Worm (Caenorhabditis elegans) whole organism, young adult: ENCODE measurements around the gene srbc-8.

Experiments
- B0019.2 ChIP-seq: fragments of 200-800 bp; sonication (Bioruptor generic); conservative IDR thresholded peaks from 2 replicates; pipeline ENCODE4 v1.3.6; 2022; ENCODE audit warnings: missing genetic modification reagents, missing genetic modification characterization, missing compliant biosample characterization
- B0261.1 ChIP-seq: sonication (generic microtip); optimal IDR thresholded peaks from 2 replicates; lab custom pipeline; 2016; ENCODE audit warnings: mild to moderate bottlenecking, missing genetic modification characterization, moderate library complexity, missing compliant biosample characterization
- C06A6.2 ChIP-seq: fragments of 200-800 bp; sonication (Bioruptor generic); conservative IDR thresholded peaks from 2 replicates; pipeline ENCODE4 v1.3.6; 2022; ENCODE audit warnings: missing genetic modification characterization, missing compliant biosample characterization
- D2030.7 ChIP-seq: fragments of 200-800 bp; sonication (Bioruptor generic); IDR thresholded peaks from 2 replicates; pipeline ENCODE4 v1.3.6; 2022; ENCODE audit warnings: missing genetic modification reagents, missing genetic modification characterization, missing compliant biosample characterization
- F22D6.2 ChIP-seq: sonication (generic microtip); optimal IDR thresholded peaks from 2 replicates; lab custom pipeline; 2016; ENCODE audit warnings: mild to moderate bottlenecking, missing genetic modification characterization, missing compliant biosample characterization
- F37B4.10 ChIP-seq: fragments of 200-800 bp; sonication (Bioruptor generic); IDR thresholded peaks from 2 replicates; pipeline ENCODE4 v1.3.6; 2022; ENCODE audit warnings: missing genetic modification characterization, missing compliant biosample characterization
- F39B2.1 ChIP-seq: fragments of 200-800 bp; sonication (Bioruptor generic); IDR thresholded peaks from 2 replicates; pipeline ENCODE4 v1.3.6; 2022; ENCODE audit warnings: missing genetic modification reagents, missing genetic modification characterization, missing compliant biosample characterization
- F49E8.2 ChIP-seq: sonication (generic microtip); optimal IDR thresholded peaks from 3 replicates; lab custom pipeline; 2017; ENCODE audit warnings: missing genetic modification characterization, mild to moderate bottlenecking, missing compliant biosample characterization, antibody characterized with exemption, moderate library complexity; ENCODE audit not compliant: insufficient read depth
- F55B11.4 ChIP-seq: sonication (generic microtip); optimal IDR thresholded peaks from 2 replicates; lab custom pipeline; 2016; ENCODE audit warnings: missing compliant biosample characterization, missing genetic modification characterization, borderline replicate concordance; ENCODE audit not compliant: insufficient read depth
- K11D2.4 ChIP-seq: fragments of 200-800 bp; sonication (Bioruptor generic); IDR thresholded peaks from 2 replicates; pipeline ENCODE4 v1.3.6; 2022; ENCODE audit warnings: missing genetic modification reagents, missing genetic modification characterization, missing compliant biosample characterization
- Y53G8AR.9 ChIP-seq: fragments of 200-800 bp; sonication (Bioruptor generic); conservative IDR thresholded peaks from 2 replicates; pipeline ENCODE4 v1.3.6; 2022; ENCODE audit warnings: missing genetic modification reagents, missing genetic modification characterization, missing compliant biosample characterization
- akir-1 ChIP-seq: fragments of 200-800 bp; sonication (Bioruptor generic); optimal IDR thresholded peaks from 2 replicates; lab custom pipeline; 2018; ENCODE audit warnings: mild to moderate bottlenecking, missing genetic modification characterization, moderate library complexity, missing compliant biosample characterization
- athp-1 ChIP-seq: sonication (generic microtip); optimal IDR thresholded peaks from 2 replicates; lab custom pipeline; 2017; ENCODE audit warnings: mild to moderate bottlenecking, missing genetic modification characterization, missing compliant biosample characterization
- attf-6 ChIP-seq: fragments of 200-800 bp; sonication (Bioruptor generic); IDR thresholded peaks from 2 replicates; pipeline ENCODE4 v1.3.6; 2022; ENCODE audit warnings: missing genetic modification reagents, missing genetic modification characterization, missing compliant biosample characterization
- cebp-1 ChIP-seq, 2 experiments: fragments of 200-800 bp in 1 of 2; sonication (Bioruptor generic) in 1 of 2; sonication (generic microtip) in 1 of 2; IDR thresholded peaks in 1 of 2; optimal IDR thresholded peaks in 1 of 2; 2 replicates each; pipeline versions ENCODE4 v1.3.6 to Lab custom; 2017 to 2022; ENCODE audit warnings: missing compliant biosample characterization in 2 of 2, missing genetic modification characterization in 2 of 2, mild to moderate bottlenecking in 1 of 2, missing genetic modification reagents in 1 of 2, moderate library complexity in 1 of 2
- ceh-27 ChIP-seq: fragments of 200-800 bp; sonication (Bioruptor generic); optimal IDR thresholded peaks from 2 replicates; lab custom pipeline; 2018; ENCODE audit warnings: mild to moderate bottlenecking, missing genetic modification characterization, moderate library complexity, missing compliant biosample characterization
- ceh-91 ChIP-seq: fragments of 200-800 bp; sonication (Bioruptor generic); IDR thresholded peaks from 2 replicates; pipeline ENCODE4 v1.3.6; 2022; ENCODE audit warnings: missing genetic modification reagents, missing genetic modification characterization, missing compliant biosample characterization
- egl-44 ChIP-seq: fragments of 200-800 bp; sonication (Bioruptor generic); IDR thresholded peaks from 2 replicates; pipeline ENCODE4 v1.3.6; 2022; ENCODE audit warnings: missing genetic modification reagents, missing genetic modification characterization, missing compliant biosample characterization
- egrh-3 ChIP-seq: fragments of 200-800 bp; sonication (Bioruptor generic); IDR thresholded peaks from 2 replicates; pipeline ENCODE4 v1.3.6; 2022; ENCODE audit warnings: missing genetic modification reagents, missing genetic modification characterization, missing compliant biosample characterization
- hrde-1 ChIP-seq: sonication (generic microtip); optimal IDR thresholded peaks from 2 replicates; lab custom pipeline; 2016; ENCODE audit warnings: missing genetic modification characterization, mild to moderate bottlenecking, missing compliant biosample characterization, moderate library complexity, missing genotype, missing genetic modification reagents, borderline replicate concordance
- hsf-1 ChIP-seq: fragments of 200-800 bp; sonication (Bioruptor generic); IDR thresholded peaks from 2 replicates; pipeline ENCODE4 v1.3.6; 2022; ENCODE audit warnings: missing genetic modification reagents, missing genetic modification characterization, missing compliant biosample characterization
- lag-1 ChIP-seq: fragments of 200-800 bp; sonication (Bioruptor generic); IDR thresholded peaks from 2 replicates; pipeline ENCODE4 v1.3.6; 2022; ENCODE audit warnings: missing genetic modification reagents, missing genetic modification characterization, missing compliant biosample characterization
- lin-26 ChIP-seq: fragments of 200-800 bp; sonication (Bioruptor generic); IDR thresholded peaks from 2 replicates; pipeline ENCODE4 v1.3.6; 2022; ENCODE audit warnings: missing genetic modification reagents, missing genetic modification characterization, missing compliant biosample characterization
- lin-54 ChIP-seq: fragments of 200-800 bp; sonication (Bioruptor generic); optimal IDR thresholded peaks from 2 replicates; lab custom pipeline; 2018; ENCODE audit warnings: mild to moderate bottlenecking, missing genetic modification characterization, missing compliant biosample characterization
- lsy-27 ChIP-seq: sonication (generic microtip); optimal IDR thresholded peaks from 2 replicates; lab custom pipeline; 2017; ENCODE audit warnings: missing genetic modification characterization, mild to moderate bottlenecking, missing compliant biosample characterization, antibody characterized with exemption, missing genotype, borderline replicate concordance; ENCODE audit not compliant: insufficient read depth
- madf-3 ChIP-seq: fragments of 200-800 bp; sonication (Bioruptor generic); IDR thresholded peaks from 2 replicates; pipeline ENCODE4 v1.3.6; 2022; ENCODE audit warnings: missing genetic modification reagents, missing genetic modification characterization, missing compliant biosample characterization
- mcd-1 ChIP-seq: fragments of 200-800 bp; sonication (Bioruptor generic); IDR thresholded peaks from 2 replicates; pipeline ENCODE4 v1.3.6; 2022; ENCODE audit warnings: missing genetic modification reagents, missing genetic modification characterization, missing compliant biosample characterization
- mes-4 ChIP-seq: sonication (generic microtip); optimal IDR thresholded peaks from 2 replicates; lab custom pipeline; 2016; ENCODE audit warnings: missing genotype, missing genetic modification characterization, missing compliant biosample characterization
- nhr-120 ChIP-seq: fragments of 200-800 bp; sonication (Bioruptor generic); IDR thresholded peaks from 2 replicates; pipeline ENCODE4 v1.3.6; 2022; ENCODE audit warnings: missing genetic modification characterization, missing compliant biosample characterization
- pbrm-1 ChIP-seq: fragments of 200-800 bp; sonication (Bioruptor generic); IDR thresholded peaks from 2 replicates; pipeline ENCODE4 v1.3.6; 2022; ENCODE audit warnings: missing genetic modification reagents, missing genetic modification characterization, missing compliant biosample characterization
- pha-4 ChIP-seq: fragments of 150-350 bp; sonication (generic microtip); optimal IDR thresholded peaks from 2 replicates; lab custom pipeline; 2014; ENCODE audit warnings: missing biosample characterization, missing genetic modification reagents, missing genetic modification characterization
- rec-8 ChIP-seq, 2 experiments: sonication (generic microtip); optimal IDR thresholded peaks; 2 replicates each; lab custom pipeline; 2016; ENCODE audit warnings: mild to moderate bottlenecking in 2 of 2, missing genetic modification characterization in 2 of 2, missing genetic modification reagents in 2 of 2, missing genotype in 2 of 2, missing biosample characterization in 1 of 2, missing compliant biosample characterization in 1 of 2, moderate library complexity in 1 of 2
- somi-1 ChIP-seq: fragments of 200-800 bp; sonication (Bioruptor generic); optimal IDR thresholded peaks from 2 replicates; lab custom pipeline; 2018; ENCODE audit warnings: mild to moderate bottlenecking, missing genetic modification characterization, missing compliant biosample characterization
- tbx-9 ChIP-seq: sonication (generic microtip); optimal IDR thresholded peaks from 2 replicates; lab custom pipeline; 2016; ENCODE audit warnings: borderline replicate concordance, missing genetic modification characterization, inconsistent platforms, missing compliant biosample characterization
- tlf-1 ChIP-seq: fragments of 200-800 bp; sonication (Bioruptor generic); optimal IDR thresholded peaks from 2 replicates; lab custom pipeline; 2018; ENCODE audit warnings: mild to moderate bottlenecking, missing genetic modification characterization, missing compliant biosample characterization
- unc-62 ChIP-seq: fragments of 150-350 bp; optimal IDR thresholded peaks from 2 replicates; lab custom pipeline; 2014; ENCODE audit warnings: missing biosample characterization, missing genetic modification reagents, missing genetic modification characterization

srbc-8 gene

ce11 chrV:7455008-7455407 lies 29.9 kb downstream of the srbc-8 start, which contains the start of gene F25E5.2:
Gene F25E5.2, plus strand, starts transcription at chrV:7455308.
- TF ChIP-seq nhr-120: no peak
- TF ChIP-seq F39B2.1: no peak
- no peak for TF ChIP-seq F22D6.2 (tag; lab: Kevin White, UChicago)
- TF ChIP-seq tlf-1: no peak
- no peak for TF ChIP-seq pbrm-1
- TF ChIP-seq somi-1 (GFP tag; lab: Kevin White, UChicago): no peak
- no peak for TF ChIP-seq athp-1
- no peak for TF ChIP-seq B0019.2 (GFP tag; lab: Robert Waterston, UW)
- no peak for TF ChIP-seq mes-4
- no peak for TF ChIP-seq mcd-1 (GFP tag; lab: Robert Waterston, UW)
- no peak for TF ChIP-seq K11D2.4 (GFP tag; lab: Robert Waterston, UW)

DNA sequence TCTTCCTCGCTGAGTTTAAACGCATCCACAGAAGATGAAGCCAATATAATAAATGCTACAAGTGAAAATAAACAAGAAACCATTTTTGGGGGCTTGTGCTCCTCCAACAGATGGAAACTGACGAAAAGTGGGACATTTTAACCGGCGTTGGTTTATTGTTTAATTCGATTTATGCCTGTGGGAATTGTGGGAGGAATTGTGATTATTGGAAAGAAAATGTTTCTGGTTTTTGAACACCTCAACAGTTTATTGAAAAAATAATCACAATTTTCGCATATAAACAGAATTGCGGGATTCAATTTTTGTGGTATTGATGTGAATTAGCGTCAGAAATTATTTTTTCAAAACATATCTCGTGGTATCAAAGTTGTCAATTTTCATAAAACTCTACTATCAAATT lies 30.7 kb downstream of the srbc-8 start, which contains the start of gene try-8:
Gene try-8, minus strand, starts transcription at position 101 of the 400 bp plus-strand sequence.
- TF ChIP-seq lsy-27: no peak
- TF ChIP-seq attf-6 (GFP tag; lab: Robert Waterston, UW): no peak
- no peak for TF ChIP-seq tbx-9
- TF ChIP-seq hsf-1 (GFP tag; lab: Robert Waterston, UW): no peak
- no peak for TF ChIP-seq hrde-1 (tag; lab: Kevin White, UChicago)
- no peak for TF ChIP-seq egrh-3 (GFP tag; lab: Robert Waterston, UW)
- TF ChIP-seq cebp-1 (GFP tag; IDR thresholded peaks at IDR 0.05; lab: Robert Waterston, UW): no peak
- no peak for TF ChIP-seq cebp-1 (tag; optimal IDR thresholded peaks at IDR 0.05; lab: Kevin White, UChicago)
- no peak for TF ChIP-seq rec-8 (tag; optimal IDR thresholded peaks at IDR 0.05; lab: Kevin White, UChicago)
- no peak for TF ChIP-seq lin-26
- no peak for TF ChIP-seq ceh-91
- no peak for TF ChIP-seq F37B4.10 (GFP tag; lab: Robert Waterston, UW)
- no peak for TF ChIP-seq ceh-27 (GFP tag; lab: Kevin White, UChicago)
- no peak for TF ChIP-seq C06A6.2 (GFP tag; lab: Robert Waterston, UW)
- no peak for TF ChIP-seq pha-4 (tag; lab: Kevin White, UChicago)
- no peak for TF ChIP-seq B0261.1 (tag; lab: Kevin White, UChicago)
- no peak for TF ChIP-seq F49E8.2 (tag; lab: Kevin White, UChicago)
- no peak for TF ChIP-seq unc-62 (GFP tag; lab: Kevin White, UChicago)

DNA sequence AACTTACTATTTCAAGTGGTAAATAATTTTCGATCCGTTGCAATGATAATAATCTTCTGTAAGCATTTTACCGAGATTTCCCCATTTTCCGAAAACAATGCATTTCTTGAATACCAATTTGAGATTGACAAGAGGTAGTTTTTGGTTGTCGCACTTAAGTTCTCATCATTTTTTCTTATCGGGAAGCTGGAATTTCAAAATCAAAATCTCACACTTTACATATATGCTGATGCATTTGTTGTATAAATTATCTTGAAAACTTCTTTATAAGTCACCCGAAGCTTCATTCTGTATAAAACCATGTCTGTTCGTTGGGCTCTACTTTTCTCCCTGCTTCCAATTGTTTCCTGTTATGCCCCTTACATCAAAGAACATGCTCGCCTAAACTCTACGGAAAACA lies 33.5 kb downstream of the srbc-8 start, which contains the start of gene try-11:
Gene try-11, plus strand, starts transcription at position 301 of the 400 bp plus-strand sequence.
- TF ChIP-seq lag-1: no peak
- no peak for TF ChIP-seq F22D6.2 (tag; lab: Kevin White, UChicago)
- no peak for TF ChIP-seq ceh-91
- no peak for TF ChIP-seq akir-1 (GFP tag; lab: Kevin White, UChicago)
- TF ChIP-seq egl-44 (GFP tag; lab: Robert Waterston, UW): no peak
- TF ChIP-seq F39B2.1: no peak
- no peak for TF ChIP-seq Y53G8AR.9 (GFP tag; lab: Robert Waterston, UW)
- TF ChIP-seq pha-4 (tag; lab: Kevin White, UChicago): no peak
- TF ChIP-seq F55B11.4 (tag; lab: Kevin White, UChicago): no peak
- TF ChIP-seq lin-54 (GFP tag; lab: Kevin White, UChicago): no peak
- no peak for TF ChIP-seq D2030.7 (GFP tag; lab: Robert Waterston, UW)
- TF ChIP-seq madf-3: no peak
